Fruit fly (Drosophila melanogaster): ENCODE measurements around the gene RhoGAP92B.
A peak's percentile ranks its signal among the peaks of the same experiment; 100 is the strongest.

Gene RhoGAP92B

DNA sequence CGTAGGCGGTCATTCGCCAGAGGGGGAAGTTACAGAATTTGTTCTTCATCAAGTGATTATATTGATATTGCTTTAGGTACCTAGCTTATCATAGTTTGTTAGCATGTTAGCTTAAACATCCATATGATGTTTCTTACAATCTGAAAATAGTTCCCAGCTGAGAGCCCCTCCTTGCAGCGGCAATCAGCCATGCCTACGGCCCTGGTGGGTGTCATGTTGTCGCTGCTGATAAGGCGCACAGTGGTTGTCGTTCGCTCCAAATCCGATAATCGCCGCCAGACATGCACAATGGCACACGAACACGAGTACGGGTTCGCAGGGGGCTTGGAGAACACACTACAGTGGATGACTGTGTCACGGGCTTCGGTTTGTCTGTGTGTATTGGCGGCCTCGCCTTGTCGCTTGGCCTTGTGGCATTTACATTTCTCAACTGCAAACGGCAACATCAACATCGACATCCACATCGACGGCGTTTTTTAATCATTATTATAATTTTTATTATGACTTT, 1.0 kb downstream of the RhoGAP92B start (continued):
- TF ChIP-seq NfI (GFP tag; optimal IDR thresholded peaks at IDR 0.05) = peak; percentile 74
- TF ChIP-seq Bgb (GFP tag; IDR thresholded peaks at IDR 0.05; ENCODE audit: partially characterized antibody) = no peak
- TF ChIP-seq pum (GFP tag; optimal IDR thresholded peaks at IDR 0.05) = no peak
- peak; percentile 74 for TF ChIP-seq CG13775 (GFP tag; optimal IDR thresholded peaks at IDR 0.05)
- peak; percentile 44 for TF ChIP-seq dm (GFP tag; optimal IDR thresholded peaks at IDR 0.05)
- peak; percentile 72; the same call in 1 of the 3 replicates for TF ChIP-seq otp (GFP tag; IDR thresholded peaks at IDR 0.05)
- TF ChIP-seq CG17328 (GFP tag; IDR thresholded peaks at IDR 0.05) = peak; percentile 76
- TF ChIP-seq CG1647 (GFP tag; optimal IDR thresholded peaks at IDR 0.05) = peak; percentile 75
- peak; percentile 79 for TF ChIP-seq CG9609 (GFP tag; optimal IDR thresholded peaks at IDR 0.05)
- TF ChIP-seq jumu (GFP tag; optimal IDR thresholded peaks at IDR 0.05) = peak; percentile 52
- peak; percentile 72 for TF ChIP-seq ara (GFP tag; IDR thresholded peaks at IDR 0.05)
- no peak for TF ChIP-seq CG7963 (GFP tag; IDR thresholded peaks at IDR 0.05; ENCODE audit: partially characterized antibody)
- TF ChIP-seq pita (GFP tag; optimal IDR thresholded peaks at IDR 0.05) = no peak
- peak; percentile 50 for TF ChIP-seq CG1529 (GFP tag; optimal IDR thresholded peaks at IDR 0.05)
- peak; percentile 67 for TF ChIP-seq CG18011 (GFP tag; optimal IDR thresholded peaks at IDR 0.05)
- peak; percentile 72 for TF ChIP-seq Gsc (GFP tag; IDR thresholded peaks at IDR 0.05)
- TF ChIP-seq ap (GFP tag; IDR thresholded peaks at IDR 0.05) = peak; percentile 58
- no peak for TF ChIP-seq Sry-β (GFP tag; optimal IDR thresholded peaks at IDR 0.05)
- peak; percentile 80 for TF ChIP-seq BtbVII (GFP tag; optimal IDR thresholded peaks at IDR 0.05)
- TF ChIP-seq nerfin-2 (GFP tag; IDR thresholded peaks at IDR 0.05; ENCODE audit: partially characterized antibody) = no peak
- no peak for TF ChIP-seq br (optimal IDR thresholded peaks at IDR 0.05)
- no peak; the same call in 1 of the 2 replicates for TF ChIP-seq Ravus (GFP tag; IDR thresholded peaks at IDR 0.05)
- TF ChIP-seq CG5953 (GFP tag; IDR thresholded peaks at IDR 0.05) = peak; percentile 41; the same call in 1 of the 2 replicates
- TF ChIP-seq inv (GFP tag; IDR thresholded peaks at IDR 0.05; ENCODE audit: partially characterized antibody) = no peak
- peak; percentile 58 for TF ChIP-seq E2f2 (GFP tag; IDR thresholded peaks at IDR 0.05)
- TF ChIP-seq NC2β (GFP tag; optimal IDR thresholded peaks at IDR 0.05) = peak; percentile 48
- TF ChIP-seq CG12219 (GFP tag; optimal IDR thresholded peaks at IDR 0.05) = peak; percentile 78
- TF ChIP-seq bsh (GFP tag; optimal IDR thresholded peaks at IDR 0.05) = peak; percentile 34 to 81
- peak; percentile 74 for TF ChIP-seq CG15514 (GFP tag; optimal IDR thresholded peaks at IDR 0.05)
- peak; percentile 31 for TF ChIP-seq gcm (GFP tag; optimal IDR thresholded peaks at IDR 0.05)
- TF ChIP-seq caup (GFP tag; optimal IDR thresholded peaks at IDR 0.05; ENCODE audit: severe bottlenecking) = peak; percentile 79
- TF ChIP-seq Dp (GFP tag; optimal IDR thresholded peaks at IDR 0.05) = no peak
- peak; percentile 91 for TF ChIP-seq CG32532 (GFP tag; IDR thresholded peaks at IDR 0.05)
- peak; percentile 61 for TF ChIP-seq tio (GFP tag; optimal IDR thresholded peaks at IDR 0.05)
- peak; percentile 68 for TF ChIP-seq ewg (GFP tag; optimal IDR thresholded peaks at IDR 0.05)
- peak; percentile 77 for TF ChIP-seq org-1 (GFP tag; optimal IDR thresholded peaks at IDR 0.05)
- no peak for TF ChIP-seq Opbp (GFP tag; IDR thresholded peaks at IDR 0.05; ENCODE audit: partially characterized antibody)
- TF ChIP-seq gcm2 (GFP tag; optimal IDR thresholded peaks at IDR 0.05) = peak; percentile 64
- no peak for TF ChIP-seq wek (GFP tag; optimal IDR thresholded peaks at IDR 0.05)
- TF ChIP-seq CG16779 (GFP tag; IDR thresholded peaks at IDR 0.05) = peak; percentile 75; the same call in 1 of the 2 replicates
- TF ChIP-seq trh (GFP tag; optimal IDR thresholded peaks at IDR 0.05) = no peak
- peak; percentile 56 for TF ChIP-seq CG18476 (GFP tag; optimal IDR thresholded peaks at IDR 0.05)
- 0 out of 3 replicates have a peak, but pooled peaks have one; percentile 6 for TF ChIP-seq knrl (GFP tag; IDR thresholded peaks at IDR 0.05; ENCODE audit: partially characterized antibody)
- no peak for TF ChIP-seq slou (GFP tag; optimal IDR thresholded peaks at IDR 0.05)
- peak; percentile 4 for TF ChIP-seq emc (GFP tag; optimal IDR thresholded peaks at IDR 0.05)
- peak; percentile 82 for TF ChIP-seq zfh2 (GFP tag; optimal IDR thresholded peaks at IDR 0.05)
- TF ChIP-seq ab (GFP tag; optimal IDR thresholded peaks at IDR 0.05) = peak; percentile 70
- no peak for TF ChIP-seq vnd (GFP tag; IDR thresholded peaks at IDR 0.05; ENCODE audit: partially characterized antibody)
- TF ChIP-seq repo (GFP tag; optimal IDR thresholded peaks at IDR 0.05) = no peak
- peak; percentile 75 for TF ChIP-seq CG11247 (GFP tag; IDR thresholded peaks at IDR 0.05)

Measured in whole organism, embryonic.